Worm (Caenorhabditis elegans) whole organism, mixed stage, embryonic: Measurements from ENCODE around the gene elo-5.
A peak's percentile ranks its signal among the peaks of the same experiment; 100 is the strongest.

ENCODE experiments used
- M03D4.4 ChIP-seq: sonication (generic microtip); optimal IDR thresholded peaks from 2 replicates; lab custom pipeline; 2017; ENCODE audit warnings: mild to moderate bottlenecking, missing genetic modification characterization, missing compliant biosample characterization
- bed-3 ChIP-seq: fragments of 200-800 bp; sonication (Bioruptor generic); optimal IDR thresholded peaks from 3 replicates; lab custom pipeline; 2018; ENCODE audit warnings: mild to moderate bottlenecking, missing genetic modification characterization, moderate library complexity, missing compliant biosample characterization
- blmp-1 ChIP-seq: fragments of 150-350 bp; optimal IDR thresholded peaks from 2 replicates; lab custom pipeline; 2014; ENCODE audit warnings: missing biosample characterization, missing genetic modification characterization
- ceh-39 ChIP-seq: fragments of 150-350 bp; optimal IDR thresholded peaks from 2 replicates; lab custom pipeline; 2014; ENCODE audit warnings: missing biosample characterization, missing genetic modification characterization
- ceh-43 ChIP-seq: fragments of 200-800 bp; sonication (Bioruptor generic); optimal IDR thresholded peaks from 2 replicates; lab custom pipeline; 2018; ENCODE audit warnings: mild to moderate bottlenecking, missing genetic modification characterization, moderate library complexity, missing compliant biosample characterization
- ceh-83 ChIP-seq: fragments of 200-800 bp; sonication (Bioruptor generic); optimal IDR thresholded peaks from 2 replicates; lab custom pipeline; 2018; ENCODE audit warnings: mild to moderate bottlenecking, missing genetic modification characterization, missing compliant biosample characterization
- ces-1 ChIP-seq: fragments of 150-350 bp; optimal IDR thresholded peaks from 2 replicates; lab custom pipeline; 2014; ENCODE audit warnings: missing biosample characterization, missing genetic modification reagents, missing genetic modification characterization
- cnd-1 ChIP-seq: fragments of 200-800 bp; sonication (Bioruptor generic); optimal IDR thresholded peaks from 2 replicates; lab custom pipeline; 2018; ENCODE audit warnings: mild to moderate bottlenecking, missing genetic modification characterization, missing compliant biosample characterization
- drap-1 ChIP-seq: fragments of 200-800 bp; sonication (Bioruptor generic); optimal IDR thresholded peaks from 3 replicates; lab custom pipeline; 2018; ENCODE audit warnings: mild to moderate bottlenecking, missing genetic modification characterization, missing compliant biosample characterization
- elt-1 ChIP-seq: sonication (generic microtip); optimal IDR thresholded peaks from 2 replicates; lab custom pipeline; 2017; ENCODE audit warnings: missing genetic modification characterization, mild to moderate bottlenecking, missing compliant biosample characterization, antibody characterized with exemption, moderate library complexity, borderline replicate concordance; ENCODE audit not compliant: insufficient read depth
- elt-3 ChIP-seq: fragments of 150-350 bp; optimal IDR thresholded peaks from 2 replicates; lab custom pipeline; 2014; ENCODE audit warnings: missing biosample characterization, missing genetic modification characterization
- flh-1 ChIP-seq: fragments of 200-800 bp; sonication (Bioruptor generic); optimal IDR thresholded peaks from 2 replicates; lab custom pipeline; 2018; ENCODE audit warnings: mild to moderate bottlenecking, missing genetic modification characterization, moderate library complexity, missing compliant biosample characterization
- ham-2 ChIP-seq: fragments of 200-800 bp; sonication (Bioruptor generic); optimal IDR thresholded peaks from 2 replicates; lab custom pipeline; 2018; ENCODE audit warnings: mild to moderate bottlenecking, missing genetic modification characterization, missing compliant biosample characterization
- hlh-1 ChIP-seq: fragments of 150-350 bp; optimal IDR thresholded peaks from 2 replicates; lab custom pipeline; 2014; ENCODE audit warnings: missing biosample characterization, missing genetic modification reagents, missing genetic modification characterization
- lin-13 ChIP-seq: fragments of 150-350 bp; optimal IDR thresholded peaks from 2 replicates; lab custom pipeline; 2014; ENCODE audit warnings: missing biosample characterization, missing genetic modification characterization
- lin-32 ChIP-seq: fragments of 200-800 bp; sonication (Bioruptor generic); optimal IDR thresholded peaks from 2 replicates; lab custom pipeline; 2018; ENCODE audit warnings: mild to moderate bottlenecking, missing genetic modification characterization, missing compliant biosample characterization
- lsy-2 ChIP-seq: fragments of 150-350 bp; optimal IDR thresholded peaks from 2 replicates; lab custom pipeline; 2014; ENCODE audit warnings: missing biosample characterization, missing genetic modification characterization
- mab-5 ChIP-seq: fragments of 150-350 bp; optimal IDR thresholded peaks from 2 replicates; lab custom pipeline; 2014; ENCODE audit warnings: missing biosample characterization, missing genetic modification characterization
- mep-1 ChIP-seq: fragments of 150-350 bp; optimal IDR thresholded peaks from 2 replicates; lab custom pipeline; 2017; ENCODE audit warnings: missing biosample characterization, missing genetic modification reagents, missing genetic modification characterization, inconsistent platforms
- mls-2 ChIP-seq: sonication (generic microtip); optimal IDR thresholded peaks from 2 replicates; lab custom pipeline; 2016; ENCODE audit warnings: mild to moderate bottlenecking, missing genetic modification characterization, moderate library complexity, missing compliant biosample characterization
- nhr-12 ChIP-seq: fragments of 150-350 bp; optimal IDR thresholded peaks from 2 replicates; lab custom pipeline; 2014; ENCODE audit warnings: missing biosample characterization, missing genetic modification characterization
- nhr-2 ChIP-seq: fragments of 150-350 bp; optimal IDR thresholded peaks from 2 replicates; lab custom pipeline; 2014; ENCODE audit warnings: missing biosample characterization, missing genetic modification characterization
- nhr-237 ChIP-seq: fragments of 150-350 bp; optimal IDR thresholded peaks from 2 replicates; lab custom pipeline; 2014; ENCODE audit warnings: missing biosample characterization, missing genetic modification characterization
- nhr-28 ChIP-seq: fragments of 150-350 bp; optimal IDR thresholded peaks from 2 replicates; lab custom pipeline; 2014; ENCODE audit warnings: missing biosample characterization, missing genetic modification characterization
- nhr-76 ChIP-seq: sonication (generic microtip); optimal IDR thresholded peaks from 2 replicates; lab custom pipeline; 2017; ENCODE audit warnings: missing biosample characterization, missing genetic modification characterization
- pha-4 ChIP-seq: fragments of 150-350 bp; optimal IDR thresholded peaks from 2 replicates; lab custom pipeline; 2018; ENCODE audit warnings: missing biosample characterization, missing genetic modification reagents, missing genetic modification characterization
- sem-2 ChIP-seq: fragments of 200-800 bp; sonication (Bioruptor generic); optimal IDR thresholded peaks from 2 replicates; lab custom pipeline; 2018; ENCODE audit warnings: mild to moderate bottlenecking, missing genetic modification characterization, missing compliant biosample characterization
- snpc-4 ChIP-seq: fragments of 150-350 bp; optimal IDR thresholded peaks from 2 replicates; lab custom pipeline; 2014; ENCODE audit warnings: missing biosample characterization, missing genetic modification characterization
- sptf-1 ChIP-seq: sonication (generic microtip); optimal IDR thresholded peaks from 2 replicates; lab custom pipeline; 2017; ENCODE audit warnings: mild to moderate bottlenecking, missing genetic modification characterization, moderate library complexity, missing compliant biosample characterization
- unc-120 ChIP-seq: sonication (generic microtip); optimal IDR thresholded peaks from 2 replicates; lab custom pipeline; 2017; ENCODE audit warnings: missing genetic modification characterization, missing compliant biosample characterization; ENCODE audit not compliant: poor library complexity, severe bottlenecking
- unc-39 ChIP-seq: fragments of 150-350 bp; optimal IDR thresholded peaks from 2 replicates; lab custom pipeline; 2014; ENCODE audit warnings: missing biosample characterization, missing genetic modification characterization
- unc-62 ChIP-seq: fragments of 150-350 bp; optimal IDR thresholded peaks from 2 replicates; lab custom pipeline; 2014; ENCODE audit warnings: missing biosample characterization, missing genetic modification reagents, missing genetic modification characterization
- zip-8 ChIP-seq: fragments of 150-350 bp; optimal IDR thresholded peaks from 2 replicates; lab custom pipeline; 2014; ENCODE audit warnings: missing biosample characterization, missing genetic modification characterization
- ztf-11 ChIP-seq: fragments of 150-350 bp; optimal IDR thresholded peaks from 2 replicates; lab custom pipeline; 2014; ENCODE audit warnings: missing biosample characterization, missing genetic modification characterization

elo-5 gene

DNA sequence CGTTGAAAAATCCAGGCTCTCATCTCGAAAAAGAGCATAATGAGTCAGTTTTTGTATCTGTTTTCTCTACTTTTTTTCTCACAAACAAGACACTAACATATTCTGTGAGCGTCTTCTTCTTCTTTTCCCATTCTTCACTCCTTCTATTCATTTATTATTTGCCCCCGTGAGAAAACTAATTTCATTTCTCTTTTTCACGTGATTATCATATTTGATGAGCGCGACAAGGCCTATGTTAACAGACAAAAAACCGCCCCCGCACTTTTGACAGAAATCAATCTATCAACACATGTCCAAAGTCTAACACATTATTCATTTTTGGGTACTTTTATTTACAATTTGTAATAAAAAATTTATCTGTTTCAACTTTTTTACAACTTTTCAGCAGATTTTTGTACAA lies 39.3 kb downstream of the elo-5 start:
- no peak for TF ChIP-seq drap-1 (GFP tag; lab: Kevin White, UChicago)
- no peak for TF ChIP-seq pha-4 (tag; lab: Kevin White, UChicago)
- TF ChIP-seq ceh-83 (GFP tag; lab: Kevin White, UChicago): no peak
- no peak for TF ChIP-seq nhr-28 (tag; lab: Kevin White, UChicago)
- no peak for TF ChIP-seq nhr-237 (tag; lab: Kevin White, UChicago)
- no peak for TF ChIP-seq unc-39 (tag; lab: Kevin White, UChicago)
- TF ChIP-seq M03D4.4 (tag; lab: Kevin White, UChicago): no peak
- TF ChIP-seq sem-2 (GFP tag; lab: Kevin White, UChicago): no peak
- TF ChIP-seq lin-32 (GFP tag; lab: Kevin White, UChicago): no peak
- no peak for TF ChIP-seq bed-3
- TF ChIP-seq ceh-43 (GFP tag; lab: Kevin White, UChicago): no peak
- no peak for TF ChIP-seq hlh-1 (tag; lab: Kevin White, UChicago)

DNA sequence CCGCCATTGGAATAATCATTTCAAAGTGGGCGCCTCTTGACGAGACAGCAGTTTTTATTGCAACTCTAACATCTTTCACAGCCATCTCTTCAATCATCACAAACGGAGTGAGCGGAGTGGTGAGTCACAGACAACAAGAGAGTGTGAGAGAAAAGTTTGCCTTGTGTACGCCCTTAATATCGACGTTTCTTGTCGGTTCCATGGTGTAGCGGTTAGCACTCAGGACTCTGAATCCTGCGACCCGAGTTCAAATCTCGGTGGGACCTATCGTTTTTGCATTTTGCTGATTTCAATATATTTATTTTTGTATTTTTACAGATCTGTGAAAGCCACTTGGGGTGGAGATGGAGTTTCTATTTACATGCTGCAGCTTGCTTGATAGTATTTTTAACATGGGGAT lies 42.4 kb downstream of the elo-5 start:
- no peak for TF ChIP-seq ztf-11 (tag; lab: Kevin White, UChicago)
- no peak for TF ChIP-seq nhr-2 (tag; lab: Kevin White, UChicago)
- TF ChIP-seq M03D4.4 (tag; lab: Kevin White, UChicago): no peak
- peak; percentile 44 for TF ChIP-seq ceh-43 (GFP tag; lab: Kevin White, UChicago)
- TF ChIP-seq nhr-76 (tag; lab: Kevin White, UChicago): no peak
- TF ChIP-seq snpc-4 (tag; lab: Kevin White, UChicago): no peak
- TF ChIP-seq elt-1 (tag; lab: Kevin White, UChicago): no peak
- TF ChIP-seq drap-1 (GFP tag; lab: Kevin White, UChicago): no peak
- TF ChIP-seq blmp-1: no peak
- TF ChIP-seq sptf-1 (tag; lab: Kevin White, UChicago): no peak
- peak; percentile 20 for TF ChIP-seq mep-1
- TF ChIP-seq flh-1 (GFP tag; lab: Kevin White, UChicago): no peak
- TF ChIP-seq lin-13: no peak
- TF ChIP-seq elt-3 (tag; lab: Kevin White, UChicago): no peak
- no peak for TF ChIP-seq ces-1 (GFP tag; lab: Kevin White, UChicago)
- no peak for TF ChIP-seq unc-39 (tag; lab: Kevin White, UChicago)
- TF ChIP-seq unc-120: no peak
- no peak for TF ChIP-seq hlh-1 (tag; lab: Kevin White, UChicago)
- TF ChIP-seq ceh-39 (tag; lab: Kevin White, UChicago): no peak
- no peak for TF ChIP-seq lin-32 (GFP tag; lab: Kevin White, UChicago)
- peak; percentile 45 for TF ChIP-seq ceh-83 (GFP tag; lab: Kevin White, UChicago)
- TF ChIP-seq nhr-28 (tag; lab: Kevin White, UChicago): no peak
- TF ChIP-seq mls-2 (tag; lab: Kevin White, UChicago): no peak
- TF ChIP-seq ham-2 (GFP tag; lab: Kevin White, UChicago): no peak
- TF ChIP-seq unc-62 (GFP tag; lab: Kevin White, UChicago): no peak
- TF ChIP-seq pha-4 (tag; lab: Kevin White, UChicago): no peak
- peak; percentile 12 for TF ChIP-seq nhr-12 (tag; lab: Kevin White, UChicago)
- TF ChIP-seq lsy-2: peak; percentile 12
- TF ChIP-seq bed-3: peak; percentile 66
- TF ChIP-seq cnd-1: no peak
- no peak for TF ChIP-seq nhr-237 (tag; lab: Kevin White, UChicago)
- no peak for TF ChIP-seq mab-5 (tag; lab: Kevin White, UChicago)

DNA sequence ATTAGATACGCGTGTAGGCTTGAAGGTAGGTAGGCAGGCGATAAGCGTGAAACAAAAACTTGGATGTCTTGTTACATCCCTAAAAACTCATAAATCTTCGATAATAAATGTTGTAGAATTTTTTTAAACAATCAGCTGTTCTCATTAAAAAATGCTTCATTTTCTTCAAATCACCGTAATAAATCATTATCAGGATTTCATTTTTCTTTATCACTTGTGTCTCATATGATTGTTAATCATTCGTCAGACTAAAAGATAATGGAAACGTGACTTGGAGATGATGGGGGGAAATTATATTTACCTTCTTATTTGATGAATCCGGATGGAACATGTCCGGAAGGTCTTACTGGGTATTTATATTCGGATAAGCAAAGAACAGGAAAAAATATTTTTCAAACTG lies 43.4 kb downstream of the elo-5 start:
- TF ChIP-seq ceh-83 (GFP tag; lab: Kevin White, UChicago) (no peak), mab-5 (tag; lab: Kevin White, UChicago) (no peak)
- TF ChIP-seq, all 35 proteins: peak for 0

DNA sequence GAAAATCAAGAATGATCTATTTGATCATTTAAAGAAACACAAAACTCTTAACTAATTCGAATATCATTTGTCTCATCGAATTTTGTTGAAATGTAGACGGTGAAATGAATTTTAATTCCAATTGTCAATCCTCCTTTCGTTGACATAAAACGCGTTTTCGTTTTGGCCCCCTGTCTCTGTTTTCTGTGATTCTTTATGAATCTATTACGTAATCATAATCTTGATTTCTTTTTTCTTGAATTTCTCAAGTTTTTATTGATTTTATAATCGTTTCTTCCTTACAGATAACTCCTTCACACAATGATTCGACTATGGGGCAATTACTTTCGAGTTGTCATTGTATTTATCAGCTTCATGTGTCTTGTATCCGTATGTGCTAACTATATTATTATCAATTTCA lies 44.7 kb downstream of the elo-5 start, which contains the start of gene Y4C6B.3:
Gene Y4C6B.3, plus strand, starts transcription at position 301 of the 400 bp plus-strand sequence.
- TF ChIP-seq unc-39 (tag; lab: Kevin White, UChicago): no peak
- no peak for TF ChIP-seq ceh-39 (tag; lab: Kevin White, UChicago)
- TF ChIP-seq zip-8 (tag; lab: Kevin White, UChicago): peak; percentile 65
